Worm (Caenorhabditis elegans) whole organism, early embryonic: ENCODE measurements around the gene dmsr-8.

Experiments used
- B0310.2 ChIP-seq: sonication (generic microtip); optimal IDR thresholded peaks from 2 replicates; lab custom pipeline; 2016; ENCODE audit warnings: mild to moderate bottlenecking, missing genetic modification characterization, missing compliant biosample characterization
- F13C5.2 ChIP-seq: sonication (generic microtip); optimal IDR thresholded peaks from 2 replicates; lab custom pipeline; 2017; ENCODE audit warnings: mild to moderate bottlenecking, missing genetic modification characterization, inconsistent platforms, missing compliant biosample characterization
- aly-1 ChIP-seq: sonication (generic microtip); optimal IDR thresholded peaks from 2 replicates; lab custom pipeline; 2016; ENCODE audit warnings: missing genetic modification characterization, missing compliant biosample characterization
- ama-1 ChIP-seq: fragments of 150-350 bp; optimal IDR thresholded peaks from 2 replicates; lab custom pipeline; 2014
- ceh-13 ChIP-seq: fragments of 200-800 bp; sonication (Bioruptor generic); optimal IDR thresholded peaks from 2 replicates; lab custom pipeline; 2018; ENCODE audit warnings: mild to moderate bottlenecking, missing genetic modification characterization, missing compliant biosample characterization
- ceh-36 ChIP-seq: sonication (generic microtip); optimal IDR thresholded peaks from 2 replicates; lab custom pipeline; 2016; ENCODE audit warnings: missing genetic modification characterization, inconsistent platforms, missing compliant biosample characterization
- ets-7 ChIP-seq: sonication (generic microtip); optimal IDR thresholded peaks from 2 replicates; lab custom pipeline; 2016; ENCODE audit warnings: missing genotype, missing genetic modification characterization, missing compliant biosample characterization
- flt-1 ChIP-seq: fragments of 200-800 bp; sonication (Bioruptor generic); IDR thresholded peaks from 2 replicates; pipeline ENCODE4 v1.3.6; 2022; ENCODE audit warnings: missing genetic modification characterization, missing compliant biosample characterization
- hmbx-1 ChIP-seq: sonication (generic microtip); optimal IDR thresholded peaks from 2 replicates; lab custom pipeline; 2016; ENCODE audit warnings: mild to moderate bottlenecking, missing genetic modification characterization, missing compliant biosample characterization
- hmg-4 ChIP-seq: fragments of 200-800 bp; sonication (Bioruptor generic); optimal IDR thresholded peaks from 2 replicates; lab custom pipeline; 2018; ENCODE audit warnings: mild to moderate bottlenecking, missing genetic modification characterization, missing compliant biosample characterization
- hnd-1 ChIP-seq: sonication (generic microtip); optimal IDR thresholded peaks from 2 replicates; lab custom pipeline; 2016; ENCODE audit warnings: missing genetic modification characterization, missing compliant biosample characterization
- pes-1 ChIP-seq: fragments of 200-800 bp; sonication (Bioruptor generic); IDR thresholded peaks from 2 replicates; pipeline ENCODE4 v1.3.6; 2022; ENCODE audit warnings: missing genetic modification reagents, missing genetic modification characterization, missing compliant biosample characterization
- scrt-1 ChIP-seq: fragments of 200-800 bp; sonication (Bioruptor generic); IDR thresholded peaks from 2 replicates; pipeline ENCODE4 v1.3.6; 2022; ENCODE audit warnings: missing genetic modification characterization, missing compliant biosample characterization
- sea-1 ChIP-seq: fragments of 200-800 bp; sonication (Bioruptor generic); conservative IDR thresholded peaks from 2 replicates; pipeline ENCODE4 v1.3.6; 2022; ENCODE audit warnings: missing genetic modification characterization, missing compliant biosample characterization
- tbx-11 ChIP-seq: fragments of 200-800 bp; sonication (Bioruptor generic); IDR thresholded peaks from 2 replicates; pipeline ENCODE4 v1.3.6; 2022; ENCODE audit warnings: missing genetic modification characterization, missing compliant biosample characterization
- tbx-37 ChIP-seq: fragments of 200-800 bp; sonication (Bioruptor generic); conservative IDR thresholded peaks from 2 replicates; pipeline ENCODE4 v1.3.6; 2022; ENCODE audit warnings: missing genetic modification reagents, missing genetic modification characterization, missing compliant biosample characterization
- tra-4 ChIP-seq: sonication (generic microtip); optimal IDR thresholded peaks from 2 replicates; lab custom pipeline; 2017; ENCODE audit warnings: missing genetic modification characterization, missing compliant biosample characterization

Gene dmsr-8

ce11 chrV:10466607-10467092 lies 47.5 kb downstream of the dmsr-8 start:
- TF ChIP-seq F13C5.2 (tag; lab: Kevin White, UChicago) (peak; percentile 14), hnd-1 (tag; lab: Kevin White, UChicago) (no peak), sea-1 (GFP tag; lab: Robert Waterston, UW) (no peak), hmg-4 (GFP tag; lab: Kevin White, UChicago) (peak; percentile 55)

- TF ChIP-seq hmbx-1 (tag; lab: Kevin White, UChicago), result no peak
- no peak for TF ChIP-seq tbx-11 (GFP tag; lab: Robert Waterston, UW)
- TF ChIP-seq sea-1 (GFP tag; lab: Robert Waterston, UW), result no peak
- no peak for TF ChIP-seq flt-1 (GFP tag; lab: Robert Waterston, UW)
- no peak for TF ChIP-seq hmg-4 (GFP tag; lab: Kevin White, UChicago)
- TF ChIP-seq F13C5.2 (tag; lab: Kevin White, UChicago), result no peak
- no peak for TF ChIP-seq ceh-36 (tag; lab: Kevin White, UChicago)
Observed at ce11 chrV:10465478-10465877, 48.7 kb downstream of the dmsr-8 start.

- TF ChIP-seq hnd-1 (tag; lab: Kevin White, UChicago) (no peak), hmg-4 (GFP tag; lab: Kevin White, UChicago) (no peak), tbx-11 (GFP tag; lab: Robert Waterston, UW) (no peak), scrt-1 (GFP tag; lab: Robert Waterston, UW) (no peak), F13C5.2 (tag; lab: Kevin White, UChicago) (no peak), pes-1 (GFP tag; lab: Robert Waterston, UW) (no peak), flt-1 (GFP tag; lab: Robert Waterston, UW) (no peak), tra-4 (tag; lab: Kevin White, UChicago) (no peak), tbx-37 (GFP tag; lab: Robert Waterston, UW) (no peak), ets-7 (tag; lab: Kevin White, UChicago) (no peak), hmbx-1 (tag; lab: Kevin White, UChicago) (no peak), aly-1 (tag; lab: Kevin White, UChicago) (no peak), B0310.2 (tag; lab: Kevin White, UChicago) (no peak), ceh-36 (tag; lab: Kevin White, UChicago) (no peak), ama-1 (lab: Kevin White, UChicago) (no peak), sea-1 (GFP tag; lab: Robert Waterston, UW) (no peak), ceh-13 (GFP tag; lab: Kevin White, UChicago) (no peak)
Observed at ce11 chrV:10464746-10465145, 49.4 kb downstream of the dmsr-8 start.

ce11 chrV:10464160-10464559 lies 50.0 kb downstream of the dmsr-8 start:
- no peak for TF ChIP-seq pes-1 (GFP tag; lab: Robert Waterston, UW)
- TF ChIP-seq flt-1 (GFP tag; lab: Robert Waterston, UW), result no peak
- no peak for TF ChIP-seq F13C5.2 (tag; lab: Kevin White, UChicago)

- TF ChIP-seq F13C5.2 (tag; lab: Kevin White, UChicago) (no peak), ets-7 (tag; lab: Kevin White, UChicago) (no peak), tbx-11 (GFP tag; lab: Robert Waterston, UW) (no peak), tra-4 (tag; lab: Kevin White, UChicago) (no peak), scrt-1 (GFP tag; lab: Robert Waterston, UW) (no peak), ama-1 (lab: Kevin White, UChicago) (no peak), B0310.2 (tag; lab: Kevin White, UChicago) (no peak)
Observed at ce11 chrV:10463276-10463675, 50.9 kb downstream of the dmsr-8 start, which contains the start of gene F22E12.3. Gene F22E12.3, minus strand, starts transcription at chrV:10463376.

ce11 chrV:10462066-10462465 lies 52.1 kb downstream of the dmsr-8 start, which contains the start of gene chw-1:
Gene chw-1, plus strand, starts transcription at chrV:10462282.
- TF ChIP-seq hmg-4 (GFP tag; lab: Kevin White, UChicago) (no peak), ceh-36 (tag; lab: Kevin White, UChicago) (no peak), tbx-11 (GFP tag; lab: Robert Waterston, UW) (no peak)

ce11 chrV:10460685-10461084 lies 53.5 kb downstream of the dmsr-8 start:
- TF ChIP-seq B0310.2 (tag; lab: Kevin White, UChicago), result no peak
- no peak for TF ChIP-seq hmg-4 (GFP tag; lab: Kevin White, UChicago)
- no peak for TF ChIP-seq ceh-36 (tag; lab: Kevin White, UChicago)
- no peak for TF ChIP-seq tbx-11 (GFP tag; lab: Robert Waterston, UW)
- TF ChIP-seq ceh-13 (GFP tag; lab: Kevin White, UChicago), result no peak
- no peak for TF ChIP-seq hmbx-1 (tag; lab: Kevin White, UChicago)
- TF ChIP-seq ets-7 (tag; lab: Kevin White, UChicago), result no peak
